Worm (Caenorhabditis elegans) whole organism, L2 larva: ENCODE measurements around the gene vps-11.

Experiments
- ceh-16 ChIP-seq: fragments of 150-350 bp; optimal IDR thresholded peaks from 2 replicates; lab custom pipeline; 2014; ENCODE audit warnings: missing biosample characterization, missing genetic modification characterization
- mab-5 ChIP-seq: fragments of 150-350 bp; optimal IDR thresholded peaks from 2 replicates; lab custom pipeline; 2014; ENCODE audit warnings: missing biosample characterization, missing genetic modification characterization
- mdl-1 ChIP-seq, 2 experiments: fragments of 150-350 bp in 1 of 2; sonication (generic microtip) in 1 of 2; optimal IDR thresholded peaks; 2 replicates each; lab custom pipeline; 2017; ENCODE audit warnings: missing biosample characterization in 2 of 2, missing genetic modification characterization in 2 of 2
- nhr-77 ChIP-seq: fragments of 150-350 bp; optimal IDR thresholded peaks from 2 replicates; lab custom pipeline; 2014; ENCODE audit warnings: missing biosample characterization, missing genetic modification characterization
- sma-9 ChIP-seq, 2 experiments: fragments of 150-350 bp in 1 of 2; sonication (generic microtip) in 1 of 2; optimal IDR thresholded peaks; 2 replicates each; lab custom pipeline; 2014 to 2016; ENCODE audit warnings: missing genetic modification characterization in 2 of 2, mild to moderate bottlenecking in 1 of 2, missing biosample characterization in 1 of 2, missing compliant biosample characterization in 1 of 2, missing genetic modification reagents in 1 of 2, moderate library complexity in 1 of 2
- unc-62 ChIP-seq: fragments of 150-350 bp; optimal IDR thresholded peaks from 2 replicates; lab custom pipeline; 2014; ENCODE audit warnings: missing biosample characterization, missing genetic modification reagents, missing genetic modification characterization
- ztf-11 ChIP-seq: sonication (generic microtip); optimal IDR thresholded peaks from 2 replicates; lab custom pipeline; 2017; ENCODE audit warnings: missing biosample characterization, missing genetic modification characterization

DNA sequence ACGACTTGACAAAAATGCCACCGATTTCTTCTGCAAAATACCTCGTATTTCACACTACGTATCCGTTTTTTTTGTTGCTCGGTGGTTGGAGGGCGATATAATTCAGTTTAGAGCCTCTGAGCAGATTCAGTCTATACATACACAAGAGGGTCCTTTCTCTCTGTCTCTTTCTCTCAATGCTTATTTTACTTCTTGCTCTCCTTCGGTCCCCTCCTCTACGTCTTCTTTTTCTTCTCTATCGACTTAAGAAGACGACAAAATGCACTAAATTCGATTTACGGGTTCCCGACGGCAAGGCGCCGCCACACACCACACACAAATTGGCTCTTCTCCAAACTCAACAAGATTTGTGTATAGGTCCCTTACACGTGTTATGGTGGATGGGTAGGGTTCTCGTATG lies 34.3 kb downstream of the vps-11 start:
- no peak for TF ChIP-seq ztf-11
- no peak for TF ChIP-seq nhr-77 (tag; lab: Kevin White, UChicago)
- TF ChIP-seq sma-9 (GFP tag; optimal IDR thresholded peaks at IDR 0.05; lab: Kevin White, UChicago): peak; percentile 22
- no peak for TF ChIP-seq sma-9 (tag; optimal IDR thresholded peaks at IDR 0.05; lab: Kevin White, UChicago)
- no peak for TF ChIP-seq mdl-1 (tag; optimal IDR thresholded peaks at IDR 0.05; lab: Kevin White, UChicago)
- no peak for TF ChIP-seq ceh-16
- no peak for TF ChIP-seq mab-5 (tag; lab: Kevin White, UChicago)
- TF ChIP-seq unc-62 (GFP tag; lab: Kevin White, UChicago): no peak
